5 worm cellular contexts compared by ENCODE assay signal in the genomic region with DNA sequence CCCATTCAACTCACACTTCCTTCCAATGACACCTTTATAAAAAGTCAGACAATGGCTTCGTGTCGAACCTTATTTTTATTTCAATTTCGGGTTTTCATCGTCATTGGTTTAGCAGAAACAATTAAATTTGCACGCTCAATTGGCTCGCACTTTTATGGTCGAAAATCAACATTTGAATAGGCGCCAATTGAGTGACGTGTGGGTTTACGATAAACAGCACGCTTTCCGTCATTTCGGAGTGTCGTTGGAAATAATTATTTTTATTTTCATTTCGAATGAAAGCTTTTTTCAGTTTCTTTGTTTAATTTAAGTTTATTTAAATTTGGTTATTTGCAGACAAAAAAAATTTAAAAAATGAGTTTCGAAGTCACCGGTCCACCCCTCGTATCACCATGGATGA.
A peak's percentile ranks its signal among the peaks of the same experiment; 100 is the strongest.
TF ChIP-seq lines count a peak whose summit lies in the region.

A gene (plus strand): TSS at position 330 of the 400 bp plus-strand sequence.

TF ChIP-seq in whole organism, L1 larva, 84 proteins besides CTCF, POLR2A, EP300 and RAD21 (continued from another document and continues in another):
- TF ChIP-seq C34B4.2 (tag; optimal IDR thresholded peaks at IDR 0.05; lab: Kevin White, UChicago) (no peak), ces-1 (GFP tag; optimal IDR thresholded peaks at IDR 0.05; lab: Kevin White, UChicago) (no peak), swsn-7 (tag; optimal IDR thresholded peaks at IDR 0.05; lab: Kevin White, UChicago) (peak; percentile 63), lin-14 (GFP tag; optimal IDR thresholded peaks at IDR 0.05; lab: Kevin White, UChicago) (no peak), zag-1 (tag; optimal IDR thresholded peaks at IDR 0.05; lab: Kevin White, UChicago) (no peak), irx-1 (tag; optimal IDR thresholded peaks at IDR 0.05; lab: Kevin White, UChicago) (peak; percentile 41), Y116A8C.19 (tag; optimal IDR thresholded peaks at IDR 0.05; lab: Kevin White, UChicago; ENCODE audit: borderline replicate concordance) (no peak), ztf-11 (tag; optimal IDR thresholded peaks at IDR 0.05; lab: Kevin White, UChicago) (peak in 1 of 2 experiments; percentile 9), hlh-4 (tag; optimal IDR thresholded peaks at IDR 0.05; lab: Kevin White, UChicago) (no peak), nhr-47 (tag; optimal IDR thresholded peaks at IDR 0.05; lab: Kevin White, UChicago) (peak; percentile 77), xbp-1 (tag; optimal IDR thresholded peaks at IDR 0.05; lab: Kevin White, UChicago) (peak; percentile 65), ceh-90 (tag; optimal IDR thresholded peaks at IDR 0.05; lab: Kevin White, UChicago) (no peak), lir-3 (tag; optimal IDR thresholded peaks at IDR 0.05; lab: Kevin White, UChicago; ENCODE audit: poor library complexity) (peak; percentile 13), sup-37 (GFP tag; optimal IDR thresholded peaks at IDR 0.05; lab: Kevin White, UChicago) (no peak), unc-98 (GFP tag; IDR thresholded peaks at IDR 0.05; lab: Robert Waterston, UW) (no peak), nhr-28 (tag; optimal IDR thresholded peaks at IDR 0.05; lab: Kevin White, UChicago) (no peak), unc-130 (tag; optimal IDR thresholded peaks at IDR 0.05; lab: Kevin White, UChicago) (peak; percentile 81), ceh-8 (GFP tag; optimal IDR thresholded peaks at IDR 0.05; lab: Kevin White, UChicago) (peak; percentile 22), ceh-88 (GFP tag; IDR thresholded peaks at IDR 0.05; lab: Robert Waterston, UW) (peak; percentile 32; the same call in 1 of the 2 replicates), mef-2 (tag; optimal IDR thresholded peaks at IDR 0.05; lab: Kevin White, UChicago) (no peak), mab-9 (GFP tag; IDR thresholded peaks at IDR 0.05; lab: Robert Waterston, UW) (no peak), nhr-71 (tag; optimal IDR thresholded peaks at IDR 0.05; lab: Kevin White, UChicago) (peak; percentile 77), nhr-20 (tag; optimal IDR thresholded peaks at IDR 0.05; lab: Kevin White, UChicago) (peak; percentile 62), tbx-2 (tag; optimal IDR thresholded peaks at IDR 0.05; lab: Kevin White, UChicago) (peak; percentile 60), tlp-1 (tag; optimal IDR thresholded peaks at IDR 0.05; lab: Kevin White, UChicago) (no peak)

TF ChIP-seq in whole organism, L2 larva, 48 proteins besides CTCF, POLR2A, EP300 and RAD21 (continued from another document):
- no peak for TF ChIP-seq sem-4 (tag; optimal IDR thresholded peaks at IDR 0.05; lab: Kevin White, UChicago)
- peak; percentile 60 for TF ChIP-seq C34F6.9 (tag; optimal IDR thresholded peaks at IDR 0.05; lab: Kevin White, UChicago)
- TF ChIP-seq F13H6.1 (tag; optimal IDR thresholded peaks at IDR 0.05; lab: Kevin White, UChicago): peak; percentile 2
- peak; percentile 61 for TF ChIP-seq crh-2 (tag; optimal IDR thresholded peaks at IDR 0.05; lab: Kevin White, UChicago)
- TF ChIP-seq ceh-82 (tag; optimal IDR thresholded peaks at IDR 0.05; lab: Kevin White, UChicago): no peak
- TF ChIP-seq R02D3.7 (tag; optimal IDR thresholded peaks at IDR 0.05; lab: Kevin White, UChicago): peak; percentile 99
- TF ChIP-seq sma-3 (GFP tag; optimal IDR thresholded peaks at IDR 0.05; lab: Kevin White, UChicago): peak; percentile 29
- peak; percentile 1 for TF ChIP-seq lin-11 (tag; optimal IDR thresholded peaks at IDR 0.05; lab: Kevin White, UChicago)
- TF ChIP-seq nhr-6 (tag; optimal IDR thresholded peaks at IDR 0.05; lab: Kevin White, UChicago): peak; percentile 37

TF ChIP-seq in whole organism, L3 larva, 47 proteins besides CTCF, POLR2A, EP300 and RAD21 (continued from another document):
- TF ChIP-seq lin-39 (tag; optimal IDR thresholded peaks at IDR 0.05; lab: Kevin White, UChicago) (no peak), elt-2 (tag; optimal IDR thresholded peaks at IDR 0.05; lab: Kevin White, UChicago) (no peak), egl-27 (tag; optimal IDR thresholded peaks at IDR 0.05; lab: Kevin White, UChicago) (no peak), nhr-11 (tag; optimal IDR thresholded peaks at IDR 0.05; lab: Kevin White, UChicago) (no peak), nhr-67 (tag; optimal IDR thresholded peaks at IDR 0.05; lab: Kevin White, UChicago) (no peak), mdl-1 (tag; optimal IDR thresholded peaks at IDR 0.05; lab: Kevin White, UChicago) (no peak), nhr-25 (tag; optimal IDR thresholded peaks at IDR 0.05; lab: Kevin White, UChicago) (peak; percentile 11), ztf-4 (tag; optimal IDR thresholded peaks at IDR 0.05; lab: Kevin White, UChicago) (no peak), egl-5 (tag; optimal IDR thresholded peaks at IDR 0.05; lab: Kevin White, UChicago) (peak; percentile 62), ceh-9 (tag; optimal IDR thresholded peaks at IDR 0.05; lab: Kevin White, UChicago) (no peak), nhr-76 (tag; optimal IDR thresholded peaks at IDR 0.05; lab: Kevin White, UChicago) (no peak), daf-12 (tag; optimal IDR thresholded peaks at IDR 0.05; lab: Kevin White, UChicago) (no peak), R02D3.7 (tag; optimal IDR thresholded peaks at IDR 0.05; lab: Kevin White, UChicago) (peak; percentile 99), pqm-1 (tag; optimal IDR thresholded peaks at IDR 0.05; lab: Kevin White, UChicago) (peak; percentile 25), nhr-237 (tag; optimal IDR thresholded peaks at IDR 0.05; lab: Kevin White, UChicago) (no peak)
TF ChIP-seq in whole organism, L3 larva: peak in this region for 7.

TF ChIP-seq in whole organism, L4 larva, 104 proteins besides CTCF, POLR2A, EP300 and RAD21 (continued from another document):
- no peak for TF ChIP-seq cey-2 (tag; optimal IDR thresholded peaks at IDR 0.05; lab: Kevin White, UChicago; ENCODE audit: borderline replicate concordance, insufficient read depth)
- no peak for TF ChIP-seq nhr-42 (GFP tag; IDR thresholded peaks at IDR 0.05; lab: Robert Waterston, UW)
- TF ChIP-seq hlh-11 (tag; optimal IDR thresholded peaks at IDR 0.05; lab: Kevin White, UChicago): no peak
- TF ChIP-seq mxl-3 (GFP tag; optimal IDR thresholded peaks at IDR 0.05; lab: Kevin White, UChicago): no peak
- no peak for TF ChIP-seq nhr-77 (tag; optimal IDR thresholded peaks at IDR 0.05; lab: Kevin White, UChicago)
- TF ChIP-seq spr-3 (GFP tag; optimal IDR thresholded peaks at IDR 0.05; lab: Kevin White, UChicago): no peak
- peak; percentile 35 for TF ChIP-seq aha-1 (tag; lab: Kevin White, UChicago)
- no peak for TF ChIP-seq egl-27 (tag; optimal IDR thresholded peaks at IDR 0.05; lab: Kevin White, UChicago)
- TF ChIP-seq zip-2 (tag; optimal IDR thresholded peaks at IDR 0.05; lab: Kevin White, UChicago): no peak
- TF ChIP-seq snpc-1.2 (GFP tag; IDR thresholded peaks at IDR 0.05; lab: Robert Waterston, UW): no peak
- TF ChIP-seq fos-1 (tag; optimal IDR thresholded peaks at IDR 0.05; lab: Kevin White, UChicago): no peak
- no peak for TF ChIP-seq saeg-2 (GFP tag; IDR thresholded peaks at IDR 0.05; lab: Robert Waterston, UW)
- TF ChIP-seq T20F7.1 (GFP tag; optimal IDR thresholded peaks at IDR 0.05; lab: Kevin White, UChicago): peak; percentile 98
- peak; percentile 95 for TF ChIP-seq R02D3.7 (tag; optimal IDR thresholded peaks at IDR 0.05; lab: Kevin White, UChicago)
- 0 out of 2 replicates have a peak, but pooled peaks have one; percentile 12 for TF ChIP-seq hmg-1.1 (GFP tag; IDR thresholded peaks at IDR 0.05; lab: Robert Waterston, UW)
- no peak for TF ChIP-seq mes-2 (tag; optimal IDR thresholded peaks at IDR 0.05; lab: Kevin White, UChicago; ENCODE audit: poor library complexity, severe bottlenecking)
- no peak for TF ChIP-seq lin-1 (GFP tag; IDR thresholded peaks at IDR 0.05; lab: Robert Waterston, UW)
- no peak for TF ChIP-seq pha-4 (GFP tag; IDR thresholded peaks at IDR 0.05; lab: Robert Waterston, UW)
- peak; percentile 17 for TF ChIP-seq pha-4 (tag; optimal IDR thresholded peaks at IDR 0.05; lab: Kevin White, UChicago)
- no peak for TF ChIP-seq lin-29 (GFP tag; IDR thresholded peaks at IDR 0.05; lab: Robert Waterston, UW)
- no peak for TF ChIP-seq rbr-2 (tag; optimal IDR thresholded peaks at IDR 0.05; lab: Kevin White, UChicago)
- TF ChIP-seq nhr-41 (GFP tag; IDR thresholded peaks at IDR 0.05; lab: Robert Waterston, UW): no peak
- TF ChIP-seq nhr-10 (tag; optimal IDR thresholded peaks at IDR 0.05; lab: Kevin White, UChicago): no peak
- TF ChIP-seq ztf-11 (tag; optimal IDR thresholded peaks at IDR 0.05; lab: Kevin White, UChicago): no peak
- TF ChIP-seq dpl-1 (GFP tag; optimal IDR thresholded peaks at IDR 0.05; lab: Kevin White, UChicago): peak; percentile 96
- no peak for TF ChIP-seq daf-8 (GFP tag; IDR thresholded peaks at IDR 0.05; lab: Robert Waterston, UW)
- no peak for TF ChIP-seq lin-13 (GFP tag; optimal IDR thresholded peaks at IDR 0.05; lab: Kevin White, UChicago)
- TF ChIP-seq fkh-10 (GFP tag; optimal IDR thresholded peaks at IDR 0.05; lab: Kevin White, UChicago): peak; percentile 32
- no peak for TF ChIP-seq unc-130 (GFP tag; optimal IDR thresholded peaks at IDR 0.05; lab: Kevin White, UChicago)
- TF ChIP-seq pqm-1 (tag; optimal IDR thresholded peaks at IDR 0.05; lab: Kevin White, UChicago): no peak
- TF ChIP-seq tra-1 (GFP tag; IDR thresholded peaks at IDR 0.05; lab: Robert Waterston, UW): no peak
- TF ChIP-seq nhr-6 (tag; optimal IDR thresholded peaks at IDR 0.05; lab: Kevin White, UChicago): no peak
- no peak for TF ChIP-seq mep-1 (tag; optimal IDR thresholded peaks at IDR 0.05; lab: Kevin White, UChicago)
- TF ChIP-seq spr-1 (tag; optimal IDR thresholded peaks at IDR 0.05; lab: Kevin White, UChicago): no peak
- TF ChIP-seq mxl-2 (GFP tag; conservative IDR thresholded peaks at IDR 0.05; lab: Robert Waterston, UW): no peak
- TF ChIP-seq dmd-9 (GFP tag; IDR thresholded peaks at IDR 0.05; lab: Robert Waterston, UW): no peak
- TF ChIP-seq hif-1 (tag; optimal IDR thresholded peaks at IDR 0.05; lab: Kevin White, UChicago): no peak
- TF ChIP-seq php-3 (GFP tag; IDR thresholded peaks at IDR 0.05; lab: Robert Waterston, UW): no peak
- TF ChIP-seq lin-38 (GFP tag; IDR thresholded peaks at IDR 0.05; lab: Robert Waterston, UW): peak; percentile 46
- TF ChIP-seq nhr-76 (tag; optimal IDR thresholded peaks at IDR 0.05; lab: Kevin White, UChicago): no peak

TF ChIP-seq in whole organism, young adult, 124 proteins besides CTCF, POLR2A, EP300 and RAD21 (continued from another document):
- TF ChIP-seq mes-4 (tag; optimal IDR thresholded peaks at IDR 0.05; lab: Kevin White, UChicago): no peak
- TF ChIP-seq ceh-100 (GFP tag; IDR thresholded peaks at IDR 0.05; lab: Robert Waterston, UW): no peak
- TF ChIP-seq F55B11.4 (tag; optimal IDR thresholded peaks at IDR 0.05; lab: Kevin White, UChicago; ENCODE audit: borderline replicate concordance, insufficient read depth): no peak
- TF ChIP-seq mel-28 (tag; optimal IDR thresholded peaks at IDR 0.05; lab: Kevin White, UChicago; ENCODE audit: borderline replicate concordance): no peak
